Fruit fly (Drosophila melanogaster) whole organism, embryonic: Measurements from ENCODE around the gene CG5498.
A peak's percentile ranks its signal among the peaks of the same experiment; 100 is the strongest.

Experiments used
- Ada2b ChIP-seq: fragments of 200-800 bp; sonication (Bioruptor generic); IDR thresholded peaks from 2 replicates; pipeline ENCODE4 v1.3.6; 2022; ENCODE audit warnings: missing biosample characterization, missing genetic modification characterization
- Adf1 ChIP-seq: fragments of 200-800 bp; sonication (Bioruptor generic); IDR thresholded peaks from 2 replicates; pipeline ENCODE4 v1.3.6; 2022; ENCODE audit warnings: missing biosample characterization, missing genetic modification characterization
- Bgb ChIP-seq: fragments of 200-800 bp; sonication (Bioruptor generic); IDR thresholded peaks from 2 replicates; pipeline ENCODE4 v1.3.6; 2022; ENCODE audit warnings: missing biosample characterization, missing genetic modification characterization; ENCODE audit not compliant: partially characterized antibody
- CG10366 ChIP-seq: fragments of 200-800 bp; sonication (Bioruptor generic); IDR thresholded peaks from 2 replicates; pipeline ENCODE4 v1.3.6; 2022; ENCODE audit warnings: missing biosample characterization, missing genetic modification characterization
- CG10959 ChIP-seq: fragments of 200-800 bp; sonication (Bioruptor generic); IDR thresholded peaks from 2 replicates; pipeline ENCODE4 v1.3.6; 2022; ENCODE audit warnings: missing biosample characterization, missing genetic modification characterization
- CG11504 ChIP-seq: fragments of 200-800 bp; sonication (Bioruptor generic); optimal IDR thresholded peaks from 3 replicates; lab custom pipeline; 2019; ENCODE audit warnings: missing biosample characterization, mild to moderate bottlenecking, missing genetic modification characterization, moderate library complexity
- CG12236 ChIP-seq: fragments of 200-800 bp; sonication (Bioruptor generic); optimal IDR thresholded peaks from 2 replicates; lab custom pipeline; 2016; ENCODE audit warnings: missing biosample characterization, missing genetic modification characterization
- CG12299 ChIP-seq: fragments of 200-800 bp; sonication (Bioruptor generic); optimal IDR thresholded peaks from 2 replicates; lab custom pipeline; 2018; ENCODE audit warnings: missing biosample characterization, mild to moderate bottlenecking, missing genetic modification characterization
- CG13894 ChIP-seq: fragments of 200-800 bp; sonication (Bioruptor generic); optimal IDR thresholded peaks from 3 replicates; lab custom pipeline; 2018; ENCODE audit warnings: missing biosample characterization, mild to moderate bottlenecking, missing genetic modification characterization, moderate library complexity
- CG18476 ChIP-seq: fragments of 200-800 bp; sonication (Bioruptor generic); optimal IDR thresholded peaks from 2 replicates; lab custom pipeline; 2016; ENCODE audit warnings: missing biosample characterization, mild to moderate bottlenecking, missing genetic modification characterization
- CG3726 ChIP-seq: fragments of 200-800 bp; sonication (Bioruptor generic); IDR thresholded peaks from 3 replicates; pipeline ENCODE4, ENCODE4 v1.3.6; 2022; ENCODE audit warnings: missing biosample characterization, missing genetic modification characterization
- CG3995 ChIP-seq: fragments of 200-800 bp; sonication (Bioruptor generic); optimal IDR thresholded peaks from 3 replicates; lab custom pipeline; 2016; ENCODE audit warnings: missing biosample characterization, missing genetic modification characterization
- CG6175 ChIP-seq: fragments of 200-800 bp; sonication (Bioruptor generic); IDR thresholded peaks from 3 replicates; pipeline ENCODE4 v1.3.6; 2022; ENCODE audit warnings: missing biosample characterization, missing genetic modification characterization
- CG7556 ChIP-seq: fragments of 200-800 bp; sonication (Bioruptor generic); optimal IDR thresholded peaks from 2 replicates; lab custom pipeline; 2017; ENCODE audit warnings: missing biosample characterization, mild to moderate bottlenecking, missing genetic modification characterization
- CG7745 ChIP-seq: fragments of 200-800 bp; sonication (Bioruptor generic); optimal IDR thresholded peaks from 2 replicates; lab custom pipeline; 2018; ENCODE audit warnings: missing biosample characterization, mild to moderate bottlenecking, missing genetic modification characterization, moderate library complexity
- CG8388 ChIP-seq: fragments of 200-800 bp; sonication (Bioruptor generic); optimal IDR thresholded peaks from 2 replicates; lab custom pipeline; 2019; ENCODE audit warnings: missing biosample characterization, mild to moderate bottlenecking, missing genetic modification characterization, moderate library complexity
- CG9797 ChIP-seq: fragments of 200-800 bp; sonication (Bioruptor generic); optimal IDR thresholded peaks from 3 replicates; lab custom pipeline; 2018; ENCODE audit warnings: missing biosample characterization, mild to moderate bottlenecking, missing genetic modification characterization
- CG9876 ChIP-seq: fragments of 200-800 bp; sonication (Bioruptor generic); optimal IDR thresholded peaks from 2 replicates; lab custom pipeline; 2016; ENCODE audit warnings: missing biosample characterization, missing genetic modification characterization
- Chrac-16 ChIP-seq: fragments of 200-800 bp; sonication (Bioruptor generic); optimal IDR thresholded peaks from 3 replicates; lab custom pipeline; 2016; ENCODE audit warnings: missing biosample characterization, missing genetic modification characterization
- Hmr ChIP-seq: fragments of 200-800 bp; sonication (Bioruptor generic); optimal IDR thresholded peaks from 3 replicates; lab custom pipeline; 2017; ENCODE audit warnings: mild to moderate bottlenecking, missing biosample characterization, missing genetic modification reagents, missing genetic modification characterization
- Mes4 ChIP-seq: fragments of 200-800 bp; sonication (Bioruptor generic); optimal IDR thresholded peaks from 2 replicates; lab custom pipeline; 2016; ENCODE audit warnings: missing biosample characterization, missing genetic modification characterization
- NC2β ChIP-seq: fragments of 200-800 bp; sonication (Bioruptor generic); optimal IDR thresholded peaks from 2 replicates; lab custom pipeline; 2016; ENCODE audit warnings: missing biosample characterization, missing genetic modification characterization
- Sin3A ChIP-seq: fragments of >200 bp; optimal IDR thresholded peaks from 2 replicates; lab custom pipeline; 2018
- Six4 ChIP-seq: fragments of 200-800 bp; sonication (Bioruptor generic); optimal IDR thresholded peaks from 2 replicates; lab custom pipeline; 2016; ENCODE audit warnings: missing biosample characterization, missing genetic modification characterization
- Spps ChIP-seq: fragments of 200-800 bp; sonication (Bioruptor generic); optimal IDR thresholded peaks from 2 replicates; lab custom pipeline; 2018; ENCODE audit warnings: missing biosample characterization, mild to moderate bottlenecking, missing genetic modification characterization
- TFAM ChIP-seq: fragments of 200-800 bp; sonication (Bioruptor generic); optimal IDR thresholded peaks from 2 replicates; lab custom pipeline; 2017; ENCODE audit warnings: missing biosample characterization, missing genetic modification characterization, inconsistent platforms
- Xrp1 ChIP-seq: fragments of 200-800 bp; sonication (Bioruptor generic); IDR thresholded peaks from 2 replicates; pipeline ENCODE4 v1.3.6; 2022; ENCODE audit warnings: missing biosample characterization, missing genetic modification characterization
- abd-A ChIP-seq: fragments of 200-800 bp; sonication (Bioruptor generic); optimal IDR thresholded peaks from 3 replicates; lab custom pipeline; 2019; ENCODE audit warnings: missing biosample characterization, mild to moderate bottlenecking, missing genetic modification characterization, moderate library complexity
- bcd ChIP-seq: fragments of 200-800 bp; sonication (Bioruptor generic); optimal IDR thresholded peaks from 2 replicates; lab custom pipeline; 2017; ENCODE audit warnings: missing biosample characterization, mild to moderate bottlenecking, missing genetic modification characterization
- cas ChIP-seq: fragments of 200-800 bp; sonication (Bioruptor generic); IDR thresholded peaks from 2 replicates; pipeline ENCODE4 v1.3.6; 2022; ENCODE audit warnings: missing biosample characterization, missing genetic modification characterization
- chn ChIP-seq: fragments of 200-800 bp; sonication (Bioruptor generic); optimal IDR thresholded peaks from 2 replicates; lab custom pipeline; 2016; ENCODE audit warnings: missing biosample characterization, missing genetic modification characterization
- croc ChIP-seq: fragments of 200-800 bp; sonication (Bioruptor generic); conservative IDR thresholded peaks from 3 replicates; pipeline ENCODE4 v1.3.6; 2022; ENCODE audit warnings: missing biosample characterization, missing genetic modification characterization
- cwo ChIP-seq: fragments of 200-800 bp; sonication (Bioruptor generic); optimal IDR thresholded peaks from 3 replicates; lab custom pipeline; 2017; ENCODE audit warnings: missing biosample characterization, missing genetic modification characterization, mild to moderate bottlenecking, moderate library complexity, missing genetic modification reagents
- dimm ChIP-seq: fragments of 200-800 bp; sonication (Bioruptor generic); IDR thresholded peaks from 2 replicates; pipeline ENCODE4 v1.3.6; 2022; ENCODE audit warnings: missing biosample characterization, missing genetic modification characterization
- dmrt99B ChIP-seq: fragments of 200-800 bp; sonication (Bioruptor generic); optimal IDR thresholded peaks from 2 replicates; lab custom pipeline; 2018; ENCODE audit warnings: missing biosample characterization, mild to moderate bottlenecking, missing genetic modification characterization, moderate library complexity
- fd3F ChIP-seq: fragments of 200-800 bp; sonication (Bioruptor generic); optimal IDR thresholded peaks from 2 replicates; lab custom pipeline; 2018; ENCODE audit warnings: missing biosample characterization, mild to moderate bottlenecking, missing genetic modification characterization, moderate library complexity
- hb ChIP-seq: fragments of 200-800 bp; sonication (Bioruptor generic); IDR thresholded peaks from 3 replicates; pipeline ENCODE4 v1.3.6; 2022; ENCODE audit warnings: missing biosample characterization, missing genetic modification characterization; ENCODE audit not compliant: partially characterized antibody
- her ChIP-seq: fragments of 200-800 bp; sonication (Bioruptor generic); optimal IDR thresholded peaks from 2 replicates; lab custom pipeline; 2016; ENCODE audit warnings: missing biosample characterization, missing genetic modification characterization
- nmo ChIP-seq: fragments of 200-800 bp; sonication (Bioruptor generic); optimal IDR thresholded peaks from 2 replicates; lab custom pipeline; 2018; ENCODE audit warnings: missing biosample characterization, mild to moderate bottlenecking, missing genetic modification characterization, moderate library complexity
- peb ChIP-seq: fragments of 200-800 bp; sonication (Bioruptor generic); IDR thresholded peaks from 2 replicates; pipeline ENCODE4 v1.3.6; 2022; ENCODE audit warnings: missing biosample characterization, missing genetic modification characterization
- pzg ChIP-seq: fragments of 200-800 bp; sonication (Bioruptor generic); optimal IDR thresholded peaks from 3 replicates; lab custom pipeline; 2018; ENCODE audit warnings: missing biosample characterization, mild to moderate bottlenecking, missing genetic modification characterization, moderate library complexity
- sna ChIP-seq: fragments of 200-800 bp; sonication (Bioruptor generic); IDR thresholded peaks from 2 replicates; pipeline ENCODE4 v1.3.6; 2022; ENCODE audit warnings: missing biosample characterization, missing genetic modification characterization; ENCODE audit not compliant: partially characterized antibody
- sqz ChIP-seq: fragments of 200-800 bp; sonication (Bioruptor generic); optimal IDR thresholded peaks from 3 replicates; lab custom pipeline; 2018; ENCODE audit warnings: missing biosample characterization, mild to moderate bottlenecking, missing genetic modification characterization
- sug ChIP-seq: fragments of 200-800 bp; optimal IDR thresholded peaks from 2 replicates; lab custom pipeline; 2019; ENCODE audit warnings: missing biosample characterization, mild to moderate bottlenecking, missing genetic modification characterization, moderate library complexity
- tgo ChIP-seq: fragments of 200-800 bp; sonication (Bioruptor generic); IDR thresholded peaks from 3 replicates; pipeline ENCODE4 v1.3.6; 2022; ENCODE audit warnings: missing biosample characterization, missing genetic modification characterization
- tin ChIP-seq: fragments of 200-800 bp; sonication (Bioruptor generic); optimal IDR thresholded peaks from 3 replicates; lab custom pipeline; 2016; ENCODE audit warnings: missing biosample characterization, missing genetic modification characterization
- toy ChIP-seq: fragments of 200-800 bp; sonication (Bioruptor generic); IDR thresholded peaks from 2 replicates; pipeline ENCODE4 v1.3.6; 2022; ENCODE audit warnings: missing biosample characterization, missing genetic modification characterization
- ttk ChIP-seq: fragments of 200-800 bp; sonication (Bioruptor generic); IDR thresholded peaks from 2 replicates; pipeline ENCODE4 v2.1.2; 2022; ENCODE audit warnings: missing biosample characterization, missing genetic modification characterization
- vvl ChIP-seq: fragments of 200-800 bp; sonication (Bioruptor generic); IDR thresholded peaks from 2 replicates; pipeline ENCODE4 v1.3.6; 2022; ENCODE audit warnings: missing biosample characterization, missing genetic modification characterization
- wek ChIP-seq: fragments of 200-800 bp; sonication (Bioruptor generic); optimal IDR thresholded peaks from 3 replicates; lab custom pipeline; 2018; ENCODE audit warnings: missing biosample characterization, mild to moderate bottlenecking, missing genetic modification characterization, moderate library complexity

The CG5498 gene

dm6 chr3L:20384086-20384810 lies at the start of gene CG5498, which contains the start of gene fbl (continued):
- no peak for TF ChIP-seq CG6175 (GFP tag; lab: Robert Waterston, UW)
- TF ChIP-seq pzg: peak; percentile 33
- TF ChIP-seq CG7745 (tag; lab: Kevin White, UChicago): peak; percentile 45
- TF ChIP-seq ttk (GFP tag; lab: Robert Waterston, UW): no peak
- TF ChIP-seq abd-A: no peak
- peak; percentile 54; the same call in 1 of the 2 replicates for TF ChIP-seq Xrp1 (GFP tag; lab: Robert Waterston, UW)
- TF ChIP-seq CG7556 (GFP tag; lab: Kevin White, UChicago): peak; percentile 71
- no peak for TF ChIP-seq hb (GFP tag; lab: Robert Waterston, UW)
- TF ChIP-seq Six4 (GFP tag; lab: Kevin White, UChicago): peak; percentile 30
- TF ChIP-seq Mes4: peak; percentile 6
- TF ChIP-seq Hmr: peak; percentile 78
- peak; percentile 10 for TF ChIP-seq CG3995 (GFP tag; lab: Kevin White, UChicago)
- TF ChIP-seq Chrac-16: peak; percentile 64
- TF ChIP-seq CG8388 (GFP tag; lab: Kevin White, UChicago): peak; percentile 47
- peak; percentile 65 for TF ChIP-seq bcd
- peak; percentile 21 for TF ChIP-seq Spps
- no peak for TF ChIP-seq CG9876
- TF ChIP-seq fd3F (GFP tag; lab: Kevin White, UChicago): peak; percentile 37
- no peak for TF ChIP-seq toy (GFP tag; lab: Robert Waterston, UW)
- no peak for TF ChIP-seq peb (GFP tag; lab: Robert Waterston, UW)
- TF ChIP-seq CG18476: peak; percentile 56
- no peak for TF ChIP-seq Sin3A (lab: Kevin White, UChicago)
- TF ChIP-seq tgo (GFP tag; lab: Robert Waterston, UW): peak; percentile 27; the same call in 1 of the 3 replicates
- TF ChIP-seq Adf1 (GFP tag; lab: Robert Waterston, UW): no peak
- no peak for TF ChIP-seq CG10959 (GFP tag; lab: Robert Waterston, UW)
- TF ChIP-seq CG10366 (GFP tag; lab: Robert Waterston, UW): no peak; the same call in 1 of the 2 replicates
- peak; percentile 62 for TF ChIP-seq dmrt99B (tag; lab: Kevin White, UChicago)
- TF ChIP-seq dimm (GFP tag; lab: Robert Waterston, UW): no peak
- no peak for TF ChIP-seq wek (GFP tag; lab: Kevin White, UChicago)
- TF ChIP-seq nmo: peak; percentile 72
- no peak for TF ChIP-seq CG9797 (GFP tag; lab: Kevin White, UChicago)
- 0 out of 2 replicates have a peak, but pooled peaks have one; percentile 31 for TF ChIP-seq sna (GFP tag; lab: Robert Waterston, UW)
- TF ChIP-seq CG11504: peak; percentile 99
- peak; percentile 68 for TF ChIP-seq sug (tag; lab: Kevin White, UChicago)
- peak; percentile 33 for TF ChIP-seq cwo
- peak; percentile 63 for TF ChIP-seq CG13894 (tag; lab: Kevin White, UChicago)
- no peak for TF ChIP-seq sqz (GFP tag; lab: Kevin White, UChicago)
- TF ChIP-seq Ada2b (GFP tag; lab: Robert Waterston, UW): no peak
- no peak for TF ChIP-seq CG12236 (GFP tag; lab: Kevin White, UChicago)
- no peak for TF ChIP-seq croc
- no peak for TF ChIP-seq her
- TF ChIP-seq TFAM (GFP tag; lab: Kevin White, UChicago): no peak
- no peak for TF ChIP-seq CG3726 (GFP tag; lab: Robert Waterston, UW)
- peak; percentile 46 for TF ChIP-seq tin (GFP tag; lab: Kevin White, UChicago)
- TF ChIP-seq CG12299: no peak
- TF ChIP-seq chn (GFP tag; lab: Kevin White, UChicago): peak; percentile 46
- no peak for TF ChIP-seq Bgb (GFP tag; lab: Robert Waterston, UW)
- TF ChIP-seq NC2β (GFP tag; lab: Kevin White, UChicago): peak; percentile 18
- TF ChIP-seq vvl (GFP tag; lab: Robert Waterston, UW): peak; percentile 72
- TF ChIP-seq cas (GFP tag; lab: Robert Waterston, UW): no peak
